Worm (Caenorhabditis elegans) whole organism, L2 larva: ENCODE measurements around the gene F16G10.10.

ENCODE experiments used
- C34F6.9 ChIP-seq: fragments of 150-350 bp; optimal IDR thresholded peaks from 2 replicates; lab custom pipeline; 2014; ENCODE audit warnings: missing biosample characterization, missing genetic modification characterization
- R02D3.7 ChIP-seq: fragments of 150-350 bp; optimal IDR thresholded peaks from 2 replicates; lab custom pipeline; 2014; ENCODE audit warnings: missing biosample characterization, missing genetic modification characterization
- ZK546.5 ChIP-seq: sonication (generic microtip); optimal IDR thresholded peaks from 2 replicates; lab custom pipeline; 2017; ENCODE audit warnings: missing biosample characterization, missing genetic modification characterization
- alr-1 ChIP-seq: fragments of 150-350 bp; optimal IDR thresholded peaks from 2 replicates; lab custom pipeline; 2014; ENCODE audit warnings: missing biosample characterization, missing genetic modification characterization
- aly-2 ChIP-seq: fragments of 150-350 bp; optimal IDR thresholded peaks from 2 replicates; lab custom pipeline; 2014; ENCODE audit warnings: missing biosample characterization, missing genetic modification characterization
- ceh-16 ChIP-seq: fragments of 150-350 bp; optimal IDR thresholded peaks from 2 replicates; lab custom pipeline; 2014; ENCODE audit warnings: missing biosample characterization, missing genetic modification characterization
- dmd-4 ChIP-seq: sonication (generic microtip); optimal IDR thresholded peaks from 2 replicates; lab custom pipeline; 2017; ENCODE audit warnings: missing biosample characterization, missing genetic modification characterization
- egl-27 ChIP-seq: sonication (generic microtip); optimal IDR thresholded peaks from 3 replicates; lab custom pipeline; 2017; ENCODE audit warnings: missing biosample characterization, missing genetic modification reagents, missing genetic modification characterization
- elt-1 ChIP-seq: fragments of 150-350 bp; optimal IDR thresholded peaks from 2 replicates; lab custom pipeline; 2014; ENCODE audit warnings: missing biosample characterization, missing genetic modification characterization
- gmeb-1 ChIP-seq: fragments of 150-350 bp; optimal IDR thresholded peaks from 2 replicates; lab custom pipeline; 2014; ENCODE audit warnings: missing biosample characterization, missing genetic modification characterization
- lin-13 ChIP-seq: fragments of 150-350 bp; optimal IDR thresholded peaks from 2 replicates; lab custom pipeline; 2014; ENCODE audit warnings: missing biosample characterization, missing genetic modification reagents, missing genetic modification characterization
- lin-39 ChIP-seq: fragments of 150-350 bp; optimal IDR thresholded peaks from 2 replicates; lab custom pipeline; 2014; ENCODE audit warnings: missing biosample characterization, missing genetic modification reagents, missing genetic modification characterization
- lsy-2 ChIP-seq, 2 experiments: fragments of 150-350 bp in 1 of 2; sonication (generic microtip) in 1 of 2; optimal IDR thresholded peaks; 2 replicates each; lab custom pipeline; 2014 to 2017; ENCODE audit warnings: missing biosample characterization in 2 of 2, missing genetic modification characterization in 2 of 2
- mab-5 ChIP-seq: fragments of 150-350 bp; optimal IDR thresholded peaks from 2 replicates; lab custom pipeline; 2014; ENCODE audit warnings: missing biosample characterization, missing genetic modification characterization
- mbf-1 ChIP-seq: sonication (generic microtip); optimal IDR thresholded peaks from 2 replicates; lab custom pipeline; 2017; ENCODE audit warnings: missing biosample characterization, missing genetic modification characterization
- mdl-1 ChIP-seq, 2 experiments: fragments of 150-350 bp in 1 of 2; sonication (generic microtip) in 1 of 2; optimal IDR thresholded peaks; 2 replicates each; lab custom pipeline; 2017; ENCODE audit warnings: missing biosample characterization in 2 of 2, missing genetic modification characterization in 2 of 2
- nhr-10 ChIP-seq: sonication (generic microtip); optimal IDR thresholded peaks from 2 replicates; lab custom pipeline; 2017; ENCODE audit warnings: missing biosample characterization, missing genetic modification characterization
- nhr-11 ChIP-seq: fragments of 150-350 bp; optimal IDR thresholded peaks from 2 replicates; lab custom pipeline; 2014; ENCODE audit warnings: missing biosample characterization, missing genetic modification characterization
- nhr-12 ChIP-seq: fragments of 150-350 bp; optimal IDR thresholded peaks from 2 replicates; lab custom pipeline; 2014; ENCODE audit warnings: missing biosample characterization, missing genetic modification characterization
- nhr-129 ChIP-seq: fragments of 150-350 bp; optimal IDR thresholded peaks from 2 replicates; lab custom pipeline; 2014; ENCODE audit warnings: missing biosample characterization, missing genetic modification characterization
- nhr-21 ChIP-seq: fragments of 150-350 bp; optimal IDR thresholded peaks from 2 replicates; lab custom pipeline; 2014; ENCODE audit warnings: missing biosample characterization, missing genetic modification characterization
- nhr-23 ChIP-seq: fragments of 150-350 bp; optimal IDR thresholded peaks from 2 replicates; lab custom pipeline; 2014; ENCODE audit warnings: missing biosample characterization, missing genetic modification reagents, missing genetic modification characterization
- nhr-25 ChIP-seq: fragments of 150-350 bp; sonication (generic microtip); optimal IDR thresholded peaks from 3 replicates; lab custom pipeline; 2014; ENCODE audit warnings: missing biosample characterization, missing genetic modification characterization
- nhr-6 ChIP-seq: fragments of 150-350 bp; optimal IDR thresholded peaks from 2 replicates; lab custom pipeline; 2014; ENCODE audit warnings: missing biosample characterization, missing genetic modification characterization
- nhr-77 ChIP-seq: fragments of 150-350 bp; optimal IDR thresholded peaks from 2 replicates; lab custom pipeline; 2014; ENCODE audit warnings: missing biosample characterization, missing genetic modification characterization
- peb-1 ChIP-seq: fragments of 150-350 bp; optimal IDR thresholded peaks from 2 replicates; lab custom pipeline; 2014; ENCODE audit warnings: missing biosample characterization, missing genetic modification characterization
- sma-3 ChIP-seq: sonication (generic microtip); optimal IDR thresholded peaks from 2 replicates; lab custom pipeline; 2016; ENCODE audit warnings: missing genetic modification reagents, missing genetic modification characterization, missing compliant biosample characterization
- unc-39 ChIP-seq: fragments of 150-350 bp; optimal IDR thresholded peaks from 2 replicates; lab custom pipeline; 2014; ENCODE audit warnings: missing biosample characterization, missing genetic modification characterization
- zag-1 ChIP-seq: fragments of 150-350 bp; optimal IDR thresholded peaks from 2 replicates; lab custom pipeline; 2014; ENCODE audit warnings: missing biosample characterization, missing genetic modification characterization
- ztf-1 ChIP-seq: fragments of 200-800 bp; sonication (Bioruptor generic); conservative IDR thresholded peaks from 2 replicates; pipeline ENCODE4 v1.3.6; 2022; ENCODE audit warnings: missing genetic modification characterization, missing compliant biosample characterization
- ztf-11 ChIP-seq: sonication (generic microtip); optimal IDR thresholded peaks from 2 replicates; lab custom pipeline; 2017; ENCODE audit warnings: missing biosample characterization, missing genetic modification characterization
- ztf-4 ChIP-seq: fragments of 150-350 bp; optimal IDR thresholded peaks from 2 replicates; lab custom pipeline; 2014; ENCODE audit warnings: missing biosample characterization, missing genetic modification characterization

The F16G10.10 gene

ce11 chrII:2378465-2379009 lies 12.2 kb downstream of the F16G10.10 start (continued):
- TF ChIP-seq lsy-2 (tag; optimal IDR thresholded peaks at IDR 0.05; lab: Kevin White, UChicago) (peak; percentile 31 to 81), ztf-4 (tag; lab: Kevin White, UChicago) (no peak), nhr-25 (no peak), ztf-1 (GFP tag; lab: Robert Waterston, UW) (no peak)

- TF ChIP-seq nhr-10 (tag; lab: Kevin White, UChicago) (no peak), ceh-16 (no peak), R02D3.7 (tag; lab: Kevin White, UChicago) (no peak), dmd-4 (tag; lab: Kevin White, UChicago) (no peak), nhr-6 (tag; lab: Kevin White, UChicago) (no peak), nhr-129 (tag; lab: Kevin White, UChicago) (no peak), alr-1 (tag; lab: Kevin White, UChicago) (no peak), ZK546.5 (tag; lab: Kevin White, UChicago) (no peak), ztf-1 (GFP tag; lab: Robert Waterston, UW) (no peak), nhr-11 (tag; lab: Kevin White, UChicago) (no peak), nhr-21 (tag; lab: Kevin White, UChicago) (no peak), unc-39 (tag; lab: Kevin White, UChicago) (no peak), ztf-4 (tag; lab: Kevin White, UChicago) (no peak), nhr-23 (tag; lab: Kevin White, UChicago) (no peak), sma-3 (GFP tag; lab: Kevin White, UChicago) (no peak), gmeb-1 (no peak), C34F6.9 (no peak), nhr-77 (tag; lab: Kevin White, UChicago) (no peak), ztf-11 (tag; lab: Kevin White, UChicago) (no peak), lin-39 (tag; lab: Kevin White, UChicago) (no peak)
These were observed 13.0 kb downstream of the F16G10.10 start, which contains the start of gene F16G10.6 for ce11 chrII:2377751-2378150. Gene F16G10.6 (minus strand): TSS chrII:2377851.

ce11 chrII:2374973-2375372 lies 15.8 kb downstream of the F16G10.10 start, which contains the start of gene F16G10.2:
Gene F16G10.2 (plus strand): TSS chrII:2375273.
- TF ChIP-seq nhr-77 (tag; lab: Kevin White, UChicago) (no peak), zag-1 (tag; lab: Kevin White, UChicago) (no peak), nhr-21 (tag; lab: Kevin White, UChicago) (no peak), elt-1 (tag; lab: Kevin White, UChicago) (no peak), ceh-16 (no peak), nhr-12 (tag; lab: Kevin White, UChicago) (no peak), nhr-6 (tag; lab: Kevin White, UChicago) (no peak), unc-39 (tag; lab: Kevin White, UChicago) (no peak), ZK546.5 (tag; lab: Kevin White, UChicago) (no peak), egl-27 (tag; lab: Kevin White, UChicago) (no peak), peb-1 (tag; lab: Kevin White, UChicago) (no peak)
- TF ChIP-seq, all 48 proteins: peak for 0

- TF ChIP-seq mbf-1 (tag; lab: Kevin White, UChicago) (no peak), mab-5 (tag; lab: Kevin White, UChicago) (no peak), lin-13 (GFP tag; lab: Kevin White, UChicago) (no peak), dmd-4 (tag; lab: Kevin White, UChicago) (no peak), nhr-12 (tag; lab: Kevin White, UChicago) (no peak), nhr-6 (tag; lab: Kevin White, UChicago) (no peak), unc-39 (tag; lab: Kevin White, UChicago) (no peak), peb-1 (tag; lab: Kevin White, UChicago) (no peak), mdl-1 (tag; optimal IDR thresholded peaks at IDR 0.05; lab: Kevin White, UChicago) (no peak)
- TF ChIP-seq, all 48 proteins: peak for 0
These were observed 18.7 kb downstream of the F16G10.10 start, which contains the start of gene F16G10.3 for ce11 chrII:2372090-2372489. Gene F16G10.3 (plus strand): TSS chrII:2372390.

- TF ChIP-seq nhr-12 (tag; lab: Kevin White, UChicago) = no peak
- TF ChIP-seq aly-2 (tag; lab: Kevin White, UChicago) = no peak
- no peak for TF ChIP-seq lsy-2 (tag; optimal IDR thresholded peaks at IDR 0.05; lab: Kevin White, UChicago)
- TF ChIP-seq ztf-4 (tag; lab: Kevin White, UChicago) = no peak
- TF ChIP-seq egl-27 (tag; lab: Kevin White, UChicago) = no peak
- no peak for TF ChIP-seq gmeb-1
- TF ChIP-seq lin-39 (tag; lab: Kevin White, UChicago) = no peak
These were observed 21.8 kb downstream of the F16G10.10 start, which contains the start of gene hpo-25 for ce11 chrII:2368956-2369355. Gene hpo-25 (plus strand): TSS chrII:2369256.
